Fruit fly (Drosophila melanogaster) whole organism, wandering third instar larva: Measurements from ENCODE around the gene pinta.

Experiments
- Abd-B ChIP-seq: fragments of >200 bp; optimal IDR thresholded peaks from 2 replicates; lab custom pipeline; 2017; ENCODE audit warnings: missing biosample characterization, missing genetic modification characterization
- CG32264 ChIP-seq: fragments of 200-800 bp; sonication (Bioruptor generic); optimal IDR thresholded peaks from 2 replicates; lab custom pipeline; 2016; ENCODE audit warnings: missing biosample characterization, missing genetic modification characterization
- CG9705 ChIP-seq: fragments of 200-800 bp; sonication (Bioruptor generic); optimal IDR thresholded peaks from 2 replicates; lab custom pipeline; 2018; ENCODE audit warnings: missing biosample characterization, mild to moderate bottlenecking, missing genetic modification characterization
- CrebA ChIP-seq: fragments of 200-800 bp; sonication (Bioruptor generic); optimal IDR thresholded peaks from 2 replicates; lab custom pipeline; 2016; ENCODE audit warnings: missing biosample characterization, mild to moderate bottlenecking, missing genetic modification characterization, borderline replicate concordance
- Dfd ChIP-seq: fragments of >200 bp; optimal IDR thresholded peaks from 2 replicates; lab custom pipeline; 2017; ENCODE audit warnings: missing biosample characterization, missing genetic modification characterization
- Dif ChIP-seq: fragments of 200-275, 200-300 bp; sonication (Bioruptor generic); optimal IDR thresholded peaks from 2 replicates; lab custom pipeline; 2018; ENCODE audit warnings: missing biosample characterization, missing genetic modification characterization; ENCODE audit not compliant: partially characterized antibody
- GATAd ChIP-seq: sonication (Bioruptor generic); optimal IDR thresholded peaks from 2 replicates; lab custom pipeline; 2016; ENCODE audit warnings: missing biosample characterization, missing genetic modification characterization
- HLH106 ChIP-seq: fragments of 200-800 bp; optimal IDR thresholded peaks from 3 replicates; lab custom pipeline; 2019; ENCODE audit warnings: missing biosample characterization, mild to moderate bottlenecking, missing genetic modification characterization, moderate library complexity
- Hnf4 ChIP-seq: fragments of 200-800 bp; sonication (Bioruptor generic); optimal IDR thresholded peaks from 2 replicates; lab custom pipeline; 2016; ENCODE audit warnings: missing biosample characterization, mild to moderate bottlenecking, missing genetic modification characterization
- Hr78 ChIP-seq: fragments of >200 bp; optimal IDR thresholded peaks from 2 replicates; lab custom pipeline; 2017; ENCODE audit warnings: missing biosample characterization, missing genetic modification characterization
- Hr83 ChIP-seq: fragments of 200-300 bp; sonication (Bioruptor generic); optimal IDR thresholded peaks from 2 replicates; lab custom pipeline; 2016; ENCODE audit warnings: missing biosample characterization, mild to moderate bottlenecking, missing genetic modification characterization, moderate library complexity; ENCODE audit not compliant: poor library complexity, severe bottlenecking
- Jra ChIP-seq: sonication (Bioruptor generic); optimal IDR thresholded peaks from 2 replicates; lab custom pipeline; 2016; ENCODE audit warnings: missing biosample characterization, missing genetic modification characterization
- Mio ChIP-seq: sonication (Bioruptor generic); optimal IDR thresholded peaks from 2 replicates; lab custom pipeline; 2016; ENCODE audit warnings: missing biosample characterization, missing genetic modification characterization
- Myc ChIP-seq: fragments of >200 bp; optimal IDR thresholded peaks from 2 replicates; lab custom pipeline; 2017
- N ChIP-seq: fragments of >200 bp; optimal IDR thresholded peaks from 2 replicates; lab custom pipeline; 2018; ENCODE audit warnings: missing biosample characterization, missing external identifiers, missing genetic modification characterization
- OdsH ChIP-seq: fragments of 200-800 bp; sonication (Bioruptor generic); optimal IDR thresholded peaks from 2 replicates; lab custom pipeline; 2016; ENCODE audit warnings: missing biosample characterization, mild to moderate bottlenecking, missing genetic modification characterization
- Rel ChIP-seq, 2 experiments: fragments of 200-800 bp; sonication (Bioruptor generic) in 1 of 2; optimal IDR thresholded peaks; 2 replicates in 1 of 2; 3 replicates in 1 of 2; lab custom pipeline; 2016 to 2019; ENCODE audit warnings: mild to moderate bottlenecking in 2 of 2, missing biosample characterization in 2 of 2, missing genetic modification characterization in 2 of 2, moderate library complexity in 1 of 2
- Sp1 ChIP-seq: fragments of 200-800 bp; sonication (Bioruptor generic); optimal IDR thresholded peaks from 3 replicates; lab custom pipeline; 2019; ENCODE audit warnings: missing biosample characterization, mild to moderate bottlenecking, missing genetic modification characterization, moderate library complexity
- Vsx2 ChIP-seq: fragments of 200-300, 225-300 bp; sonication (Bioruptor generic); optimal IDR thresholded peaks from 2 replicates; lab custom pipeline; 2018; ENCODE audit warnings: missing biosample characterization, missing genetic modification characterization; ENCODE audit not compliant: partially characterized antibody
- br ChIP-seq: fragments of 200-800 bp; sonication (Bioruptor generic); optimal IDR thresholded peaks from 2 replicates; lab custom pipeline; 2016; ENCODE audit warnings: missing biosample characterization, missing genetic modification characterization
- brk ChIP-seq: fragments of 200-800 bp; sonication (Bioruptor generic); optimal IDR thresholded peaks from 2 replicates; lab custom pipeline; 2016; ENCODE audit warnings: missing biosample characterization, mild to moderate bottlenecking, missing genetic modification characterization
- dl ChIP-seq, 2 experiments: fragments of 175-275, 200-275 bp in 1 of 2; fragments of 200-275 bp in 1 of 2; sonication (Bioruptor generic); optimal IDR thresholded peaks; lab custom pipeline; 2018; ENCODE audit warnings: mild to moderate bottlenecking in 2 of 2, missing biosample characterization in 2 of 2, missing genetic modification characterization in 2 of 2, moderate library complexity in 2 of 2; ENCODE audit not compliant: partially characterized antibody in 2 of 2, insufficient read depth in 1 of 2
- dmrt93B ChIP-seq: fragments of 200-800 bp; sonication (Bioruptor generic); optimal IDR thresholded peaks from 2 replicates; lab custom pipeline; 2018; ENCODE audit warnings: missing biosample characterization, mild to moderate bottlenecking, missing genetic modification characterization
- dsf ChIP-seq: sonication (Bioruptor generic); optimal IDR thresholded peaks from 2 replicates; lab custom pipeline; 2016; ENCODE audit warnings: missing biosample characterization, missing genetic modification characterization, borderline replicate concordance
- ey ChIP-seq: fragments of 200-800 bp; sonication (Bioruptor generic); optimal IDR thresholded peaks from 2 replicates; lab custom pipeline; 2016; ENCODE audit warnings: missing biosample characterization, missing genetic modification characterization
- foxo ChIP-seq, 2 experiments: fragments of 200-800 bp; sonication (Bioruptor generic); optimal IDR thresholded peaks; 2 replicates in 1 of 2; 3 replicates in 1 of 2; lab custom pipeline; 2016 to 2017; ENCODE audit warnings: missing biosample characterization in 2 of 2, missing genetic modification characterization in 2 of 2
- fru ChIP-seq: fragments of 200-800 bp; sonication (Bioruptor generic); optimal IDR thresholded peaks from 3 replicates; lab custom pipeline; 2016; ENCODE audit warnings: missing biosample characterization, mild to moderate bottlenecking, missing genetic modification characterization
- h ChIP-seq: fragments of 200-800 bp; sonication (Bioruptor generic); optimal IDR thresholded peaks from 3 replicates; lab custom pipeline; 2016; ENCODE audit warnings: missing biosample characterization, mild to moderate bottlenecking, missing genetic modification characterization
- jim ChIP-seq: fragments of 175-275, 200-325 bp; sonication (Bioruptor generic); optimal IDR thresholded peaks from 2 replicates; lab custom pipeline; 2016; ENCODE audit warnings: missing biosample characterization, mild to moderate bottlenecking, missing genetic modification characterization
- lola ChIP-seq: fragments of >200 bp; optimal IDR thresholded peaks from 2 replicates; lab custom pipeline; 2017; ENCODE audit warnings: missing biosample characterization, missing genetic modification characterization
- pan ChIP-seq: fragments of >200 bp; optimal IDR thresholded peaks from 2 replicates; lab custom pipeline; 2017
- psq ChIP-seq: fragments of 200-800 bp; sonication (Bioruptor generic); optimal IDR thresholded peaks from 3 replicates; lab custom pipeline; 2017; ENCODE audit warnings: missing biosample characterization, mild to moderate bottlenecking, missing genetic modification characterization, moderate library complexity
- rgr ChIP-seq: fragments of 200-800 bp; sonication (Bioruptor generic); optimal IDR thresholded peaks from 3 replicates; lab custom pipeline; 2016; ENCODE audit warnings: missing biosample characterization, mild to moderate bottlenecking, missing genetic modification characterization
- sage ChIP-seq: fragments of 200-800 bp; sonication (Bioruptor generic); optimal IDR thresholded peaks from 2 replicates; lab custom pipeline; 2016; ENCODE audit warnings: missing biosample characterization, mild to moderate bottlenecking, missing genetic modification characterization
- sv ChIP-seq: fragments of 200-800 bp; sonication (Bioruptor generic); optimal IDR thresholded peaks from 3 replicates; lab custom pipeline; 2016; ENCODE audit warnings: missing biosample characterization, missing genetic modification characterization
- tai ChIP-seq: sonication (Bioruptor generic); optimal IDR thresholded peaks from 2 replicates; lab custom pipeline; 2016; ENCODE audit warnings: missing biosample characterization, missing genetic modification characterization
- usp ChIP-seq: fragments of >200 bp; optimal IDR thresholded peaks from 2 replicates; lab custom pipeline; 2017; ENCODE audit warnings: missing biosample characterization, missing genetic modification characterization
- woc ChIP-seq: sonication (Bioruptor generic); optimal IDR thresholded peaks from 2 replicates; lab custom pipeline; 2016; ENCODE audit warnings: missing biosample characterization, mild to moderate bottlenecking, missing genetic modification characterization

Gene pinta

DNA sequence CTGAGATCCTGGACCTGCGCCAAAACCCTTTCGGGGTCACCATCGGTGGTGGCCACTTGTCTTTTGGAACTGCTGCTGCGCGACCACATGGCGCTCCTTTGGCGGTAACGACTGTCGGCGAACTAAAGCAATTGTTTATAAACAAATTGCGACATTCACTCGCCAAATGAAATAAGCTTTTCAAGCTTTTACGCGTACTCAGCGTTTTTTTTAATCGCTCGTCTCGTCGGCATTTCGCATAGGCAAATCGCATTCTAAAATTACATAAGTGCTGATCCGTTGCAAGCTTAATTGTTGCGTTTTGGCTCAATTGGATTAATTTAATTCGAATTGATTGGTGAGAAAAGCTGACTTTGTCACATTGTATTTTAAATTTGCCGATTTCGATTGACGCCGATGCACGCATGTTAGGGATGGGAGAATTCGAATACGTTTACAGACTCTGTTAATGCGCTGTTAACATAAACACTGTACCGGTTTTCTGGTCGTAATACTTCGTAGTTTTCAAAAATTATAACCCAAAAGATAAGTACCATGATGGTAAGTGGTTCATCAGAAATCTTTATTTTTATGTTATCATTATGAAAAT lies at the start of gene pinta:
pinta (minus strand) TSS at position 328 of the 589 bp plus-strand sequence.
- TF ChIP-seq psq (no peak), woc (GFP tag; lab: Kevin White, UChicago) (no peak), tai (no peak), CrebA (GFP tag; lab: Kevin White, UChicago) (no peak), h (GFP tag; lab: Kevin White, UChicago) (no peak), Dif (GFP tag; lab: Kevin White, UChicago) (no peak), Abd-B (GFP tag; lab: Kevin White, UChicago) (no peak), N (GFP tag; lab: Kevin White, UChicago) (no peak), dl (GFP tag; optimal IDR thresholded peaks at IDR 0.05; lab: Kevin White, UChicago; ENCODE audit: insufficient read depth in 1 of 2, partially characterized antibody in 2 of 2) (no peak), brk (GFP tag; lab: Kevin White, UChicago) (no peak)
- TF ChIP-seq, all 38 proteins: peak for 0

DNA sequence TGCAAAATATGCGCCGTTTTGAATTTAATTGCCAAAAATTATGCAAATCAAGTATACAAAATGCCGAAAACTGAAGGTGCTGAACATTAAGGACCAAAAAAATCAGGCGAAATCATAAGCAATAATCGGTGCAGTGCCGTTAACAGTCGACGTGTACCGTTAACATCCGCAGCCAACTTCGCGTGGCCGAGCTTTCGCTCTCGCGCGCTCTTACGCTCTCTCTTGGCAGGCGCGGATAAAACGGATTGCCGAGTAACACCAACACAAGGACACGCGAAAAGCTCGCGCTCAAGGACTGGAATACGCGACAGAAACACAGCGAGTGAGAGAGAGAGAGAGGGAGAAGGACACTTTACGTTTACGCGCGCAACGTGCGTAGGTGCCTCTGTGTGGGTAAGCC lies 45.3 kb upstream of the pinta start:
- TF ChIP-seq OdsH (no peak), CrebA (GFP tag; lab: Kevin White, UChicago) (no peak), dl (GFP tag; optimal IDR thresholded peaks at IDR 0.05; lab: Kevin White, UChicago; ENCODE audit: insufficient read depth in 1 of 2, partially characterized antibody in 2 of 2) (no peak), woc (GFP tag; lab: Kevin White, UChicago) (no peak), foxo (GFP tag; optimal IDR thresholded peaks at IDR 0.05; lab: Kevin White, UChicago) (no peak), Dfd (no peak), brk (GFP tag; lab: Kevin White, UChicago) (no peak), Myc (no peak), lola (GFP tag; lab: Kevin White, UChicago) (no peak), CG32264 (no peak), Jra (GFP tag; lab: Kevin White, UChicago) (no peak), CG9705 (GFP tag; lab: Kevin White, UChicago) (no peak), tai (no peak), Sp1 (no peak), GATAd (no peak), Dif (GFP tag; lab: Kevin White, UChicago) (no peak)
- TF ChIP-seq, all 38 proteins: peak for 0

DNA sequence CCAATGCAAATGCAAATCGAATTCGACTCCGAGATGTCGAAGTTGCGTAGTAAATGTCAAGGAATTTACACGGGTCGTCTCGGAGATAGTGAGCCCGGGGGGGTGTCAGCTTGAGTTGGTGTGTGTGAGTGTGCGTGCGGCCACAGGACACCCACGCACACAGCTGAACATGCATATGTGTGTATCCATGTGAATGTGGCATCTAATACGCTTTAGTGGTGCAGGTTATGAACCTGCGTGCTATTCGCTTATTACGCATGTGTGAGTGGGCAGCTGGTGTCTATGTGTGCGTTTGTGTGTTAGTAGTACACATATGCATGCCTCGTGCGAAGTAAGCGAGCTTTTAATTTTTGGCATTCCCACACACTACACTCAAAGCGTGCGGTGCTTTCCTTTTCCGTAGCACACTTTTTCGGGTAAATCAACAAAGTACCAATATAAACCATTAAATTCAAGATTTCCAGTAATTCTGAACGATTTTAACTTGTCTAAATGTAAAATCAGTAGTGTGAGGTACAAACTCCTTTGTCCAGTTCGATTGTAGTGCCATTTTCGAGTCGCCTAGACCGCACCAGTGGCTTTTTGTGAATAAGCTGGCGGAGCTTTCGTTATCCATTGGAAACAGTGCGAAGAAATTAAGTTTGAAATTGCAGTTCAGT lies 44.2 kb upstream of the pinta start:
- TF ChIP-seq Hr83 (GFP tag; lab: Kevin White, UChicago) (no peak), CG32264 (peak; percentile 6), rgr (peak; percentile 59), Hnf4 (GFP tag; lab: Kevin White, UChicago) (no peak), brk (GFP tag; lab: Kevin White, UChicago) (no peak), tai (no peak), psq (no peak), pan (lab: Kevin White, UChicago) (no peak), Vsx2 (GFP tag; lab: Kevin White, UChicago) (no peak), foxo (GFP tag; optimal IDR thresholded peaks at IDR 0.05; lab: Kevin White, UChicago) (peak in 1 of 2 experiments; percentile 74), Myc (no peak), Hr78 (GFP tag; lab: Kevin White, UChicago) (no peak), Abd-B (GFP tag; lab: Kevin White, UChicago) (no peak), CrebA (GFP tag; lab: Kevin White, UChicago) (no peak), fru (peak; percentile 79), Dfd (no peak), HLH106 (tag; lab: Kevin White, UChicago) (peak; percentile 67), Sp1 (peak; percentile 57), lola (GFP tag; lab: Kevin White, UChicago) (no peak), Dif (GFP tag; lab: Kevin White, UChicago) (no peak), Rel (GFP tag; optimal IDR thresholded peaks at IDR 0.05; lab: Kevin White, UChicago) (no peak), Rel (tag; optimal IDR thresholded peaks at IDR 0.05; lab: Kevin White, UChicago) (no peak), sage (GFP tag; lab: Kevin White, UChicago) (no peak), ey (GFP tag; lab: Kevin White, UChicago) (peak; percentile 78), Jra (GFP tag; lab: Kevin White, UChicago) (no peak), woc (GFP tag; lab: Kevin White, UChicago) (peak; percentile 21), dsf (GFP tag; lab: Kevin White, UChicago) (no peak), dmrt93B (no peak), jim (GFP tag; lab: Kevin White, UChicago) (no peak), N (GFP tag; lab: Kevin White, UChicago) (no peak), br (GFP tag; lab: Kevin White, UChicago) (peak; percentile 74), dl (GFP tag; optimal IDR thresholded peaks at IDR 0.05; lab: Kevin White, UChicago; ENCODE audit: insufficient read depth in 1 of 2, partially characterized antibody in 2 of 2) (no peak), GATAd (no peak), Mio (no peak), sv (GFP tag; lab: Kevin White, UChicago) (peak; percentile 69), usp (GFP tag; lab: Kevin White, UChicago) (no peak), CG9705 (GFP tag; lab: Kevin White, UChicago) (no peak), h (GFP tag; lab: Kevin White, UChicago) (peak; percentile 74), OdsH (peak; percentile 43)
- TF ChIP-seq, all 38 proteins: peak for 12
